Fruit fly (Drosophila melanogaster) whole organism, embryonic: ENCODE data around the gene Obp28a.

Experiments used
- Abd-B ChIP-seq: fragments of 200-800 bp; sonication (Bioruptor generic); optimal IDR thresholded peaks from 2 replicates; lab custom pipeline; 2018; ENCODE audit warnings: missing biosample characterization, mild to moderate bottlenecking, missing genetic modification characterization, moderate library complexity
- CG11398 ChIP-seq: fragments of 200-800 bp; sonication (Bioruptor generic); optimal IDR thresholded peaks from 2 replicates; lab custom pipeline; 2016; ENCODE audit warnings: missing biosample characterization, missing genetic modification characterization
- CG12071 ChIP-seq: fragments of 200-800 bp; sonication (Bioruptor generic); optimal IDR thresholded peaks from 3 replicates; lab custom pipeline; 2018; ENCODE audit warnings: missing biosample characterization, mild to moderate bottlenecking, missing genetic modification characterization
- CG12942 ChIP-seq: fragments of 200-800 bp; sonication (Bioruptor generic); optimal IDR thresholded peaks from 3 replicates; lab custom pipeline; 2016; ENCODE audit warnings: missing biosample characterization, missing genetic modification characterization
- CG15601 ChIP-seq: fragments of 200-800 bp; sonication (Bioruptor generic); optimal IDR thresholded peaks from 3 replicates; lab custom pipeline; 2019; ENCODE audit warnings: missing biosample characterization, mild to moderate bottlenecking, missing genetic modification characterization, moderate library complexity
- CG8478 ChIP-seq: fragments of >200 bp; optimal IDR thresholded peaks from 2 replicates; lab custom pipeline; 2018
- CG9437 ChIP-seq: fragments of 200-800 bp; sonication (Bioruptor generic); optimal IDR thresholded peaks from 2 replicates; lab custom pipeline; 2018; ENCODE audit warnings: missing biosample characterization, mild to moderate bottlenecking, missing genetic modification characterization
- D ChIP-seq, 2 experiments: fragments of 200-800 bp in 1 of 2; fragments of >200 bp in 1 of 2; sonication (Bioruptor generic) in 1 of 2; optimal IDR thresholded peaks; 2 replicates in 1 of 2; 3 replicates in 1 of 2; lab custom pipeline; 2017; ENCODE audit warnings: mild to moderate bottlenecking in 1 of 2, missing biosample characterization in 1 of 2, missing genetic modification characterization in 1 of 2, missing genetic modification reagents in 1 of 2
- Dfd ChIP-seq, 2 experiments: fragments of >200 bp; optimal IDR thresholded peaks; 2 replicates each; lab custom pipeline; 2017; ENCODE audit warnings: missing biosample characterization in 2 of 2, missing genetic modification characterization in 2 of 2
- ERR ChIP-seq: fragments of 200-800 bp; sonication (Bioruptor generic); optimal IDR thresholded peaks from 2 replicates; lab custom pipeline; 2016; ENCODE audit warnings: missing biosample characterization, missing genetic modification characterization
- Poxn ChIP-seq: fragments of 200-800 bp; sonication (Bioruptor generic); IDR thresholded peaks from 2 replicates; pipeline ENCODE4 v1.3.6; 2022; ENCODE audit warnings: missing biosample characterization, missing genetic modification characterization
- h ChIP-seq: fragments of >200 bp; optimal IDR thresholded peaks from 2 replicates; lab custom pipeline; 2017
- pb ChIP-seq: fragments of 200-800 bp; sonication (Bioruptor generic); optimal IDR thresholded peaks from 3 replicates; lab custom pipeline; 2016; ENCODE audit warnings: missing biosample characterization, missing genetic modification characterization

DNA sequence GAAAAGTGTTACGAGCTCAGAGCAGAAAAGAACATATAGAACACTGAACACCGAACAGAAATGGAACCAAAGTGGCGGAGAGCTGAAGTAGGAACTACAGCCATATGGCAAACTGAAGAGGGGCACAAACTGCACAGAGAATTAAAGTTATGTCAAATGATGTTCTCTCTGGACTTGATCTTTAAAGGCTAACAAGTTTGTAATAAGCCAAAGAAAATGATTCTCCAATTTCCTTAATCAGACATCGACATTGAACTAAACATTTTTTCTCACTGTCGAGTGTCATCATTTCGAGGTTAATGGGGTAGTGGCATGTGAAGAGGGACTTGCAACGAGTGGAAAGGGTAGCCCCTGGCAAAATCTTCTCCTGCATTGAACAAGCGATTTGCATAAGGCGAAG is 6.6 kb upstream of the Obp28a start:
- no peak for TF ChIP-seq CG12071 (GFP tag; lab: Kevin White, UChicago)
- TF ChIP-seq Poxn (GFP tag; lab: Robert Waterston, UW): no peak
- TF ChIP-seq CG11398 (GFP tag; lab: Kevin White, UChicago): no peak
- TF ChIP-seq h (lab: Kevin White, UChicago): no peak
- no peak for TF ChIP-seq Abd-B (GFP tag; lab: Kevin White, UChicago)
- TF ChIP-seq Dfd (GFP tag; optimal IDR thresholded peaks at IDR 0.05; lab: Kevin White, UChicago): no peak
- TF ChIP-seq pb (GFP tag; lab: Kevin White, UChicago): no peak
- TF ChIP-seq D (optimal IDR thresholded peaks at IDR 0.05; lab: Kevin White, UChicago): no peak
- no peak for TF ChIP-seq D (GFP tag; optimal IDR thresholded peaks at IDR 0.05; lab: Kevin White, UChicago)
- no peak for TF ChIP-seq CG15601 (tag; lab: Kevin White, UChicago)
- TF ChIP-seq CG8478: no peak
- no peak for TF ChIP-seq ERR
- TF ChIP-seq CG12942 (GFP tag; lab: Kevin White, UChicago): no peak
- TF ChIP-seq CG9437 (GFP tag; lab: Kevin White, UChicago): no peak
